Worm (Caenorhabditis elegans): Measurements from ENCODE around the gene F38A1.13.

DNA sequence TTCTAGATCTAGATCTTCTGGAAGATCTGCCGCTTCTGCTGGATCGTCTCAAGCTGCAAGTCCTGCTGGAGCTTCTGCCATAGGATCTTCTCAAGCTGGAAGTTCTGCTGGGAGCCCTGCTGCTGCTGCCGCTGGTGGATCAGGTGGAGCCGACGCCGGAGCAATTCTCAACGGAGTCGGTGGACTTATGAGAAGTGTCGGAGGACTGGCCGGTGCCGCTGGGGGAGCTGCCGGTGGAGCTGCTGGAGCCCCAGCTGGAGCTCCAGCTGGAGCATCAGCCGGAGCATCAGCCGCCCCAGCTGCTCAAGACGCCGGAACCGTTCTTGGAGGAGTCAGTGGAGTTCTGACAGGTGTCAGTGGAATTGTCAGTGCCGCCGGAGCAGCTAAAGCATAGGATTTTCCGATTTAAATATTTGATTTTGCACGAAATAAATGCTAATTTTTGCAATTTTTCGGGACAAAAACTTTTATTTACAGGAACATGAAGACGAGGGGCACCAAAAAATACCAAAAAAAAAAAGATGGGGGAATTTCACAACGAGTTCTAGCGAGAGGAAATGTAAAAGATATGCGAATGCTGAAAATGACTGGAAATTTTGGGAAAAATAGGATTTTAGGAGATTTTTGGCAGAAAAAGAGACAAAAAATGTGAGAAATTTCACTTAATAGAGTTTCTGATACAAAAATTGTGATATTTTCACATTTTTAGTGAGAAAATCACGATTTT is 32.4 kb upstream of the F38A1.13 start:
- TF ChIP-seq pes-1 (GFP tag; IDR thresholded peaks at IDR 0.05) (no peak), ceh-36 (tag; optimal IDR thresholded peaks at IDR 0.05) (no peak)
